Worm (Caenorhabditis elegans) whole organism, young adult: ENCODE measurements around the gene nhr-90.
A peak's percentile ranks its signal among the peaks of the same experiment; 100 is the strongest.

Experiments used
- B0035.1 ChIP-seq: sonication (generic microtip); optimal IDR thresholded peaks from 2 replicates; lab custom pipeline; 2016; ENCODE audit warnings: missing genetic modification characterization, mild to moderate bottlenecking, missing compliant biosample characterization, missing genotype, missing genetic modification reagents
- F10E7.11 ChIP-seq: sonication (generic microtip); optimal IDR thresholded peaks from 2 replicates; lab custom pipeline; 2017; ENCODE audit warnings: mild to moderate bottlenecking, missing genetic modification characterization, moderate library complexity, missing compliant biosample characterization
- F33H1.4 ChIP-seq: fragments of 200-800 bp; sonication (Bioruptor generic); IDR thresholded peaks from 2 replicates; pipeline ENCODE4 v1.3.6; 2022; ENCODE audit warnings: missing genetic modification reagents, missing genetic modification characterization, missing compliant biosample characterization
- F49E8.2 ChIP-seq: sonication (generic microtip); optimal IDR thresholded peaks from 3 replicates; lab custom pipeline; 2017; ENCODE audit warnings: missing genetic modification characterization, mild to moderate bottlenecking, missing compliant biosample characterization, antibody characterized with exemption, moderate library complexity; ENCODE audit not compliant: insufficient read depth
- F57A8.1 ChIP-seq: fragments of 200-800 bp; sonication (Bioruptor generic); optimal IDR thresholded peaks from 2 replicates; lab custom pipeline; 2018; ENCODE audit warnings: mild to moderate bottlenecking, missing genetic modification characterization, moderate library complexity, missing compliant biosample characterization
- K12H6.12 ChIP-seq: fragments of 200-800 bp; sonication (Bioruptor generic); optimal IDR thresholded peaks from 2 replicates; lab custom pipeline; 2018; ENCODE audit warnings: mild to moderate bottlenecking, missing genetic modification characterization, missing compliant biosample characterization
- Y53G8AR.9 ChIP-seq: fragments of 200-800 bp; sonication (Bioruptor generic); conservative IDR thresholded peaks from 2 replicates; pipeline ENCODE4 v1.3.6; 2022; ENCODE audit warnings: missing genetic modification reagents, missing genetic modification characterization, missing compliant biosample characterization
- ama-1 ChIP-seq, 3 experiments: fragments of 150-350 bp in 1 of 3; sonication (generic microtip) in 2 of 3; optimal IDR thresholded peaks; 2 replicates each; lab custom pipeline; 2014 to 2018; ENCODE audit warnings: missing biosample characterization in 2 of 3, missing genetic modification characterization in 2 of 3, missing genetic modification reagents in 2 of 3
- attf-3 ChIP-seq: fragments of 200-800 bp; sonication (Bioruptor generic); conservative IDR thresholded peaks from 2 replicates; pipeline ENCODE4 v1.3.6; 2022; ENCODE audit warnings: missing genetic modification reagents, missing genetic modification characterization, missing compliant biosample characterization
- attf-5 ChIP-seq: fragments of 200-800 bp; sonication (Bioruptor generic); optimal IDR thresholded peaks from 2 replicates; lab custom pipeline; 2018; ENCODE audit warnings: mild to moderate bottlenecking, missing genetic modification characterization, missing compliant biosample characterization
- attf-6 ChIP-seq: fragments of 200-800 bp; sonication (Bioruptor generic); IDR thresholded peaks from 2 replicates; pipeline ENCODE4 v1.3.6; 2022; ENCODE audit warnings: missing genetic modification reagents, missing genetic modification characterization, missing compliant biosample characterization
- ceh-27 ChIP-seq: fragments of 200-800 bp; sonication (Bioruptor generic); optimal IDR thresholded peaks from 2 replicates; lab custom pipeline; 2018; ENCODE audit warnings: mild to moderate bottlenecking, missing genetic modification characterization, moderate library complexity, missing compliant biosample characterization
- ceh-40 ChIP-seq: fragments of 200-800 bp; sonication (Bioruptor generic); IDR thresholded peaks from 2 replicates; pipeline ENCODE4 v1.3.6; 2022; ENCODE audit warnings: missing genetic modification characterization, missing compliant biosample characterization
- dox-1 ChIP-seq: fragments of 200-800 bp; sonication (Bioruptor generic); IDR thresholded peaks from 2 replicates; pipeline ENCODE4 v1.3.6; 2022; ENCODE audit warnings: missing genetic modification reagents, missing genetic modification characterization, missing compliant biosample characterization
- dpff-1 ChIP-seq: sonication (generic microtip); optimal IDR thresholded peaks from 2 replicates; lab custom pipeline; 2017; ENCODE audit warnings: mild to moderate bottlenecking, missing genetic modification characterization, missing compliant biosample characterization
- efl-1 ChIP-seq: fragments of 150-350 bp; optimal IDR thresholded peaks from 2 replicates; lab custom pipeline; 2014; ENCODE audit warnings: missing biosample characterization, missing genetic modification reagents, missing genetic modification characterization
- egl-44 ChIP-seq: fragments of 200-800 bp; sonication (Bioruptor generic); IDR thresholded peaks from 2 replicates; pipeline ENCODE4 v1.3.6; 2022; ENCODE audit warnings: missing genetic modification reagents, missing genetic modification characterization, missing compliant biosample characterization
- fkh-3 ChIP-seq: sonication (generic microtip); optimal IDR thresholded peaks from 2 replicates; lab custom pipeline; 2016; ENCODE audit warnings: mild to moderate bottlenecking, missing genetic modification characterization, missing compliant biosample characterization
- him-1 ChIP-seq: sonication (generic microtip); optimal IDR thresholded peaks from 2 replicates; lab custom pipeline; 2016; ENCODE audit warnings: missing genotype, missing genetic modification reagents, missing genetic modification characterization, missing compliant biosample characterization
- hlh-12 ChIP-seq: sonication (generic microtip); optimal IDR thresholded peaks from 2 replicates; lab custom pipeline; 2016; ENCODE audit warnings: missing genetic modification characterization, missing compliant biosample characterization
- hmg-1.2 ChIP-seq: fragments of 200-800 bp; sonication (Bioruptor generic); IDR thresholded peaks from 2 replicates; pipeline ENCODE4 v1.3.6; 2022; ENCODE audit warnings: missing genetic modification reagents, missing genetic modification characterization, missing compliant biosample characterization
- hrde-1 ChIP-seq: sonication (generic microtip); optimal IDR thresholded peaks from 2 replicates; lab custom pipeline; 2016; ENCODE audit warnings: missing genetic modification characterization, mild to moderate bottlenecking, missing compliant biosample characterization, moderate library complexity, missing genotype, missing genetic modification reagents, borderline replicate concordance
- lin-35 ChIP-seq, 3 experiments: fragments of 150-350 bp in 2 of 3; sonication (generic microtip) in 1 of 3; optimal IDR thresholded peaks; 2 replicates each; lab custom pipeline; 2014 to 2018; ENCODE audit warnings: missing biosample characterization in 3 of 3, missing genetic modification characterization in 3 of 3, missing genetic modification reagents in 3 of 3
- lsl-1 ChIP-seq: fragments of 200-800 bp; sonication (Bioruptor generic); optimal IDR thresholded peaks from 2 replicates; lab custom pipeline; 2018; ENCODE audit warnings: mild to moderate bottlenecking, missing genetic modification characterization, moderate library complexity, missing compliant biosample characterization
- madf-3 ChIP-seq: fragments of 200-800 bp; sonication (Bioruptor generic); IDR thresholded peaks from 2 replicates; pipeline ENCODE4 v1.3.6; 2022; ENCODE audit warnings: missing genetic modification reagents, missing genetic modification characterization, missing compliant biosample characterization
- mel-28 ChIP-seq: sonication (generic microtip); optimal IDR thresholded peaks from 2 replicates; lab custom pipeline; 2016; ENCODE audit warnings: borderline replicate concordance, mild to moderate bottlenecking, missing genetic modification characterization, missing compliant biosample characterization
- nfyb-1 ChIP-seq: fragments of 200-800 bp; sonication (Bioruptor generic); IDR thresholded peaks from 2 replicates; pipeline ENCODE4 v1.3.6; 2022; ENCODE audit warnings: missing genetic modification reagents, missing genetic modification characterization, missing compliant biosample characterization
- nhr-27 ChIP-seq: fragments of 200-800 bp; sonication (Bioruptor generic); optimal IDR thresholded peaks from 2 replicates; lab custom pipeline; 2018; ENCODE audit warnings: mild to moderate bottlenecking, missing genetic modification characterization, moderate library complexity, missing compliant biosample characterization
- nhr-80 ChIP-seq: sonication (generic microtip); optimal IDR thresholded peaks from 2 replicates; lab custom pipeline; 2016; ENCODE audit warnings: missing genetic modification characterization, missing compliant biosample characterization
- nhr-90 ChIP-seq: sonication (generic microtip); optimal IDR thresholded peaks from 2 replicates; lab custom pipeline; 2016; ENCODE audit warnings: missing genotype, mild to moderate bottlenecking, missing genetic modification characterization, missing compliant biosample characterization
- pha-4 ChIP-seq: fragments of 150-350 bp; sonication (generic microtip); optimal IDR thresholded peaks from 2 replicates; lab custom pipeline; 2014; ENCODE audit warnings: missing biosample characterization, missing genetic modification reagents, missing genetic modification characterization
- rpc-1 ChIP-seq, 2 experiments: fragments of 150-350 bp in 1 of 2; sonication (generic microtip) in 1 of 2; optimal IDR thresholded peaks; 2 replicates each; lab custom pipeline; 2014 to 2018; ENCODE audit warnings: missing biosample characterization in 1 of 2, missing genetic modification characterization in 1 of 2, missing genetic modification reagents in 1 of 2, missing genotype in 1 of 2
- sea-2 ChIP-seq: fragments of 200-800 bp; sonication (Bioruptor generic); IDR thresholded peaks from 2 replicates; pipeline ENCODE4 v1.3.6; 2022; ENCODE audit warnings: missing genetic modification characterization, missing compliant biosample characterization
- snpc-1.3 ChIP-seq: sonication (generic microtip); optimal IDR thresholded peaks from 2 replicates; lab custom pipeline; 2017; ENCODE audit warnings: missing genetic modification characterization, mild to moderate bottlenecking, missing compliant biosample characterization, antibody characterized with exemption, moderate library complexity, missing genotype, missing genetic modification reagents; ENCODE audit not compliant: insufficient read depth
- snpc-4 ChIP-seq, 5 experiments: fragments of 150-350 bp in 1 of 5; sonication (generic microtip) in 4 of 5; optimal IDR thresholded peaks; 2 replicates each; lab custom pipeline; 2014 to 2018; ENCODE audit warnings: missing genetic modification characterization in 5 of 5, missing biosample characterization in 3 of 5, antibody characterized with exemption in 2 of 5, mild to moderate bottlenecking in 2 of 5, missing compliant biosample characterization in 2 of 5, missing genotype in 2 of 5, moderate library complexity in 2 of 5, missing genetic modification reagents in 1 of 5
- sptf-2 ChIP-seq: fragments of 200-800 bp; sonication (Bioruptor generic); optimal IDR thresholded peaks from 2 replicates; lab custom pipeline; 2018; ENCODE audit warnings: mild to moderate bottlenecking, missing genetic modification characterization, missing compliant biosample characterization
- tbp1 ChIP-seq: fragments of 200-800 bp; sonication (Bioruptor generic); optimal IDR thresholded peaks from 2 replicates; lab custom pipeline; 2018; ENCODE audit warnings: mild to moderate bottlenecking, missing genetic modification characterization, missing compliant biosample characterization
- tbx-9 ChIP-seq: sonication (generic microtip); optimal IDR thresholded peaks from 2 replicates; lab custom pipeline; 2016; ENCODE audit warnings: borderline replicate concordance, missing genetic modification characterization, inconsistent platforms, missing compliant biosample characterization
- tlf-1 ChIP-seq: fragments of 200-800 bp; sonication (Bioruptor generic); optimal IDR thresholded peaks from 2 replicates; lab custom pipeline; 2018; ENCODE audit warnings: mild to moderate bottlenecking, missing genetic modification characterization, missing compliant biosample characterization
- unc-62 ChIP-seq: fragments of 150-350 bp; optimal IDR thresholded peaks from 2 replicates; lab custom pipeline; 2014; ENCODE audit warnings: missing biosample characterization, missing genetic modification reagents, missing genetic modification characterization
- ztf-28 ChIP-seq: fragments of 200-800 bp; sonication (Bioruptor generic); IDR thresholded peaks from 2 replicates; pipeline ENCODE4 v1.3.6; 2022; ENCODE audit warnings: missing genetic modification reagents, missing genetic modification characterization, missing compliant biosample characterization

Gene nhr-90

DNA sequence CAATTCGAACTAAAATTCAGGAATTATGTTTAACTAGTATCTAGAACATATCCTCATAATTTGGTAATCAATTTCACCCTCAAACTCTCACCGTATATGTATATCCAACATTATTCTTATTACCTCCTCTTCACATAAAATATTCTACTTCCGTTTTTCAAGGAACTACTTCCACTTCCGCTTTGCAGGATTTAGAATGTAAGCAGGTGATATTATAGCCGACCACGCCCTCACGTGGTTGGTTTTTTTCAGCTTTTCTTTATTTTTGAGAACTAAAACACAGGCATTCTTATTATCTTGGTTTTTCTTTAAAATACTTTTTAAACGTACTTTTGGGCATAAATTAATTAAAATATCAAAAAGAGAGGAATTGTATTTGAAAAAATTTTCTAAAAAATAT, 7.6 kb downstream of the nhr-90 start:
- TF ChIP-seq lin-35 (GFP tag; optimal IDR thresholded peaks at IDR 0.05; lab: Kevin White, UChicago) (no peak), nhr-27 (tag; lab: Kevin White, UChicago) (no peak), lsl-1 (GFP tag; lab: Kevin White, UChicago) (no peak), F33H1.4 (GFP tag; lab: Robert Waterston, UW) (no peak), ceh-40 (GFP tag; lab: Robert Waterston, UW) (no peak), nhr-90 (no peak), ama-1 (optimal IDR thresholded peaks at IDR 0.05; lab: Kevin White, UChicago) (no peak), ama-1 (GFP tag; optimal IDR thresholded peaks at IDR 0.05; lab: Kevin White, UChicago) (no peak), attf-5 (GFP tag; lab: Kevin White, UChicago) (no peak), attf-3 (no peak), dpff-1 (tag; lab: Kevin White, UChicago) (no peak), snpc-1.3 (tag; lab: Kevin White, UChicago) (no peak), efl-1 (no peak), tlf-1 (GFP tag; lab: Kevin White, UChicago) (no peak), attf-6 (GFP tag; lab: Robert Waterston, UW) (no peak), fkh-3 (no peak), hrde-1 (tag; lab: Kevin White, UChicago) (no peak), egl-44 (GFP tag; lab: Robert Waterston, UW) (no peak), hlh-12 (tag; lab: Kevin White, UChicago) (no peak), sea-2 (GFP tag; lab: Robert Waterston, UW) (no peak)

- TF ChIP-seq madf-3, result no peak
- TF ChIP-seq nfyb-1 (GFP tag; lab: Robert Waterston, UW), result no peak
- no peak for TF ChIP-seq tbp1
- no peak for TF ChIP-seq tbx-9 (tag; lab: Kevin White, UChicago)
- no peak for TF ChIP-seq unc-62 (GFP tag; lab: Kevin White, UChicago)
- peak; percentile 20 for TF ChIP-seq nhr-80 (tag; lab: Kevin White, UChicago)
- TF ChIP-seq pha-4 (tag; lab: Kevin White, UChicago), result no peak
- TF ChIP-seq lin-35 (GFP tag; optimal IDR thresholded peaks at IDR 0.05; lab: Kevin White, UChicago), result no peak
- TF ChIP-seq ceh-27 (GFP tag; lab: Kevin White, UChicago), result peak; percentile 41
- TF ChIP-seq sptf-2 (GFP tag; lab: Kevin White, UChicago), result no peak
- TF ChIP-seq him-1, result no peak
- TF ChIP-seq Y53G8AR.9 (GFP tag; lab: Robert Waterston, UW), result no peak
- TF ChIP-seq ztf-28, result no peak
- TF ChIP-seq hmg-1.2 (GFP tag; lab: Robert Waterston, UW), result peak; percentile 89
- no peak for TF ChIP-seq ama-1 (optimal IDR thresholded peaks at IDR 0.05; lab: Kevin White, UChicago)
- no peak for TF ChIP-seq ama-1 (GFP tag; optimal IDR thresholded peaks at IDR 0.05; lab: Kevin White, UChicago)
- no peak for TF ChIP-seq F57A8.1
- no peak for TF ChIP-seq rpc-1 (optimal IDR thresholded peaks at IDR 0.05; lab: Kevin White, UChicago)
- no peak for TF ChIP-seq rpc-1 (tag; optimal IDR thresholded peaks at IDR 0.05; lab: Kevin White, UChicago)
- no peak for TF ChIP-seq F10E7.11
- no peak for TF ChIP-seq B0035.1 (tag; lab: Kevin White, UChicago)
- TF ChIP-seq dox-1, result peak; percentile 54
- TF ChIP-seq K12H6.12 (tag; lab: Kevin White, UChicago), result peak; percentile 54
- TF ChIP-seq hrde-1 (tag; lab: Kevin White, UChicago), result no peak
- no peak for TF ChIP-seq snpc-4 (GFP tag; optimal IDR thresholded peaks at IDR 0.05; lab: Kevin White, UChicago)
- TF ChIP-seq snpc-4 (tag; optimal IDR thresholded peaks at IDR 0.05; lab: Kevin White, UChicago), result peak in 1 of 4 experiments; percentile 54
- TF ChIP-seq mel-28 (tag; lab: Kevin White, UChicago), result no peak
- TF ChIP-seq tlf-1 (GFP tag; lab: Kevin White, UChicago), result no peak
- no peak for TF ChIP-seq F49E8.2
Observed at ce11 chrV:619054-619453, 8.7 kb downstream of the nhr-90 start, which contains the start of gene F48G7.4. Gene F48G7.4 (plus strand): TSS chrV:619453.
